Worm (Caenorhabditis elegans) whole organism, L1 larva: Measurements from ENCODE around the gene ttr-15.
A peak's percentile ranks its signal among the peaks of the same experiment; 100 is the strongest.

ENCODE experiments used
- C04F5.9 ChIP-seq: sonication (generic microtip); optimal IDR thresholded peaks from 2 replicates; lab custom pipeline; 2016; ENCODE audit warnings: missing genetic modification characterization, missing compliant biosample characterization
- blmp-1 ChIP-seq: fragments of 150-350 bp; optimal IDR thresholded peaks from 2 replicates; lab custom pipeline; 2014; ENCODE audit warnings: missing biosample characterization, missing genetic modification characterization
- ceh-8 ChIP-seq: fragments of 200-800 bp; sonication (Bioruptor generic); optimal IDR thresholded peaks from 2 replicates; lab custom pipeline; 2018; ENCODE audit warnings: mild to moderate bottlenecking, missing genetic modification characterization, moderate library complexity, missing compliant biosample characterization
- ceh-90 ChIP-seq: sonication (generic microtip); optimal IDR thresholded peaks from 2 replicates; lab custom pipeline; 2016; ENCODE audit warnings: missing genetic modification characterization, missing compliant biosample characterization
- egl-27 ChIP-seq, 2 experiments: fragments of 150-350 bp in 1 of 2; sonication (generic microtip); optimal IDR thresholded peaks; 3 replicates each; lab custom pipeline; 2017 to 2018; ENCODE audit warnings: missing biosample characterization in 2 of 2, missing genetic modification characterization in 2 of 2, missing genetic modification reagents in 2 of 2
- elt-3 ChIP-seq, 6 experiments: fragments of 150-350 bp in 1 of 6; sonication (generic microtip); optimal IDR thresholded peaks; 2 replicates each; lab custom pipeline; 2017 to 2018; ENCODE audit warnings: missing biosample characterization in 6 of 6, missing genetic modification characterization in 6 of 6, inconsistent platforms in 1 of 6
- fkh-10 ChIP-seq: sonication (generic microtip); optimal IDR thresholded peaks from 2 replicates; lab custom pipeline; 2017; ENCODE audit warnings: missing biosample characterization, missing genetic modification reagents, missing genetic modification characterization
- fkh-8 ChIP-seq: sonication (generic microtip); optimal IDR thresholded peaks from 2 replicates; lab custom pipeline; 2016; ENCODE audit warnings: mild to moderate bottlenecking, missing genetic modification characterization, missing compliant biosample characterization
- fos-1 ChIP-seq: fragments of 150-350 bp; optimal IDR thresholded peaks from 2 replicates; lab custom pipeline; 2014; ENCODE audit warnings: missing biosample characterization, missing genetic modification characterization
- grh-1 ChIP-seq: fragments of 200-800 bp; sonication (Bioruptor generic); IDR thresholded peaks from 2 replicates; pipeline ENCODE4 v1.3.6; 2022; ENCODE audit warnings: missing genetic modification reagents, missing genetic modification characterization, missing compliant biosample characterization
- hlh-4 ChIP-seq: sonication (generic microtip); optimal IDR thresholded peaks from 2 replicates; lab custom pipeline; 2016; ENCODE audit warnings: mild to moderate bottlenecking, missing genetic modification characterization, missing compliant biosample characterization
- irx-1 ChIP-seq: sonication (generic microtip); optimal IDR thresholded peaks from 2 replicates; lab custom pipeline; 2016; ENCODE audit warnings: missing genetic modification characterization, missing compliant biosample characterization
- lin-14 ChIP-seq: fragments of 200-800 bp; sonication (Bioruptor generic); optimal IDR thresholded peaks from 2 replicates; lab custom pipeline; 2018; ENCODE audit warnings: mild to moderate bottlenecking, missing genetic modification characterization, moderate library complexity, missing compliant biosample characterization
- lin-15B ChIP-seq: fragments of 150-350 bp; sonication (generic microtip); optimal IDR thresholded peaks from 3 replicates; lab custom pipeline; 2014; ENCODE audit warnings: missing biosample characterization, missing genetic modification characterization
- lin-35 ChIP-seq, 2 experiments: fragments of 150-350 bp; optimal IDR thresholded peaks; 2 replicates each; lab custom pipeline; 2014; ENCODE audit warnings: missing biosample characterization in 2 of 2, missing genetic modification characterization in 2 of 2, missing genetic modification reagents in 2 of 2
- lin-39 ChIP-seq: fragments of 150-350 bp; optimal IDR thresholded peaks from 2 replicates; lab custom pipeline; 2014; ENCODE audit warnings: missing biosample characterization, missing genetic modification reagents, missing genetic modification characterization
- lir-3 ChIP-seq: sonication (generic microtip); optimal IDR thresholded peaks from 2 replicates; lab custom pipeline; 2016; ENCODE audit warnings: mild to moderate bottlenecking, missing genetic modification characterization, moderate library complexity, missing compliant biosample characterization; ENCODE audit not compliant: poor library complexity
- lsy-2 ChIP-seq, 2 experiments: fragments of 150-350 bp; optimal IDR thresholded peaks; 2 replicates each; lab custom pipeline; 2014; ENCODE audit warnings: missing biosample characterization in 2 of 2, missing genetic modification characterization in 2 of 2
- mef-2 ChIP-seq: fragments of 150-350 bp; optimal IDR thresholded peaks from 2 replicates; lab custom pipeline; 2014; ENCODE audit warnings: missing biosample characterization, missing genetic modification characterization
- mep-1 ChIP-seq: fragments of 150-350 bp; optimal IDR thresholded peaks from 2 replicates; lab custom pipeline; 2014; ENCODE audit warnings: missing biosample characterization, missing genetic modification characterization
- nhr-12 ChIP-seq: sonication (generic microtip); optimal IDR thresholded peaks from 2 replicates; lab custom pipeline; 2017; ENCODE audit warnings: missing biosample characterization, missing genetic modification characterization
- nhr-20 ChIP-seq: sonication (generic microtip); optimal IDR thresholded peaks from 2 replicates; lab custom pipeline; 2016; ENCODE audit warnings: mild to moderate bottlenecking, missing genetic modification characterization, missing compliant biosample characterization
- nhr-237 ChIP-seq: fragments of 150-350 bp; optimal IDR thresholded peaks from 2 replicates; lab custom pipeline; 2014; ENCODE audit warnings: missing biosample characterization, missing genetic modification characterization
- nhr-47 ChIP-seq: sonication (generic microtip); optimal IDR thresholded peaks from 2 replicates; lab custom pipeline; 2016; ENCODE audit warnings: mild to moderate bottlenecking, missing genetic modification characterization, moderate library complexity, missing compliant biosample characterization
- nhr-71 ChIP-seq: sonication (generic microtip); optimal IDR thresholded peaks from 2 replicates; lab custom pipeline; 2016; ENCODE audit warnings: mild to moderate bottlenecking, missing genetic modification characterization, moderate library complexity, missing compliant biosample characterization
- nhr-76 ChIP-seq: sonication (generic microtip); optimal IDR thresholded peaks from 2 replicates; lab custom pipeline; 2017; ENCODE audit warnings: missing biosample characterization, missing genetic modification characterization
- nhr-84 ChIP-seq: sonication (generic microtip); optimal IDR thresholded peaks from 2 replicates; lab custom pipeline; 2017; ENCODE audit warnings: missing biosample characterization, missing genetic modification characterization
- nhr-85 ChIP-seq: sonication (generic microtip); peaks from one replicate; lab custom pipeline; 2016; ENCODE audit warnings: missing genetic modification characterization, inconsistent platforms, missing compliant biosample characterization
- pax-3 ChIP-seq: fragments of 200-800 bp; sonication (Bioruptor generic); optimal IDR thresholded peaks from 2 replicates; lab custom pipeline; 2018; ENCODE audit warnings: mild to moderate bottlenecking, missing genetic modification characterization, moderate library complexity, missing compliant biosample characterization
- pqm-1 ChIP-seq: sonication (generic microtip); optimal IDR thresholded peaks from 3 replicates; lab custom pipeline; 2017; ENCODE audit warnings: missing biosample characterization, missing genetic modification characterization
- snpc-4 ChIP-seq: fragments of 150-350 bp; optimal IDR thresholded peaks from 2 replicates; lab custom pipeline; 2014; ENCODE audit warnings: missing biosample characterization, missing genetic modification characterization
- sox-4 ChIP-seq: sonication (generic microtip); optimal IDR thresholded peaks from 2 replicates; lab custom pipeline; 2016; ENCODE audit warnings: missing genetic modification characterization, missing compliant biosample characterization
- sptf-1 ChIP-seq: fragments of 150-350 bp; optimal IDR thresholded peaks from 2 replicates; lab custom pipeline; 2014; ENCODE audit warnings: missing biosample characterization, missing genetic modification characterization
- unc-130 ChIP-seq: fragments of 150-350 bp; optimal IDR thresholded peaks from 2 replicates; lab custom pipeline; 2017; ENCODE audit warnings: missing biosample characterization, missing genetic modification characterization, inconsistent platforms
- unc-30 ChIP-seq: sonication (generic microtip); optimal IDR thresholded peaks from 2 replicates; lab custom pipeline; 2017; ENCODE audit warnings: missing biosample characterization, missing genetic modification characterization
- unc-62 ChIP-seq: fragments of 150-350 bp; optimal IDR thresholded peaks from 2 replicates; lab custom pipeline; 2014; ENCODE audit warnings: missing biosample characterization, missing genetic modification reagents, missing genetic modification characterization
- vab-15 ChIP-seq: sonication (generic microtip); optimal IDR thresholded peaks from 2 replicates; lab custom pipeline; 2017; ENCODE audit warnings: missing genotype, mild to moderate bottlenecking, missing genetic modification characterization, missing compliant biosample characterization
- ztf-4 ChIP-seq: fragments of 150-350 bp; optimal IDR thresholded peaks from 2 replicates; lab custom pipeline; 2014; ENCODE audit warnings: missing biosample characterization, missing genetic modification characterization

Gene ttr-15

ce11 chrIII:10357598-10358186 is 20.0 kb downstream of the ttr-15 start, which contains the start of gene umps-1 (continued):
- TF ChIP-seq nhr-71 (peak; percentile 89), lin-14 (no peak), nhr-85 (tag; lab: Kevin White, UChicago) (peak; percentile 93), nhr-12 (tag; lab: Kevin White, UChicago) (no peak), lin-35 (GFP tag; optimal IDR thresholded peaks at IDR 0.05; lab: Kevin White, UChicago) (peak; percentile 98 to 100), nhr-20 (tag; lab: Kevin White, UChicago) (peak; percentile 86), unc-62 (GFP tag; lab: Kevin White, UChicago) (no peak), unc-30 (tag; lab: Kevin White, UChicago) (no peak), lir-3 (tag; lab: Kevin White, UChicago) (peak; percentile 50), blmp-1 (tag; lab: Kevin White, UChicago) (peak; percentile 81), mep-1 (tag; lab: Kevin White, UChicago) (peak; percentile 84), snpc-4 (tag; lab: Kevin White, UChicago) (peak; percentile 44), grh-1 (GFP tag; lab: Robert Waterston, UW) (peak; percentile 68), unc-130 (tag; lab: Kevin White, UChicago) (peak; percentile 76)

DNA sequence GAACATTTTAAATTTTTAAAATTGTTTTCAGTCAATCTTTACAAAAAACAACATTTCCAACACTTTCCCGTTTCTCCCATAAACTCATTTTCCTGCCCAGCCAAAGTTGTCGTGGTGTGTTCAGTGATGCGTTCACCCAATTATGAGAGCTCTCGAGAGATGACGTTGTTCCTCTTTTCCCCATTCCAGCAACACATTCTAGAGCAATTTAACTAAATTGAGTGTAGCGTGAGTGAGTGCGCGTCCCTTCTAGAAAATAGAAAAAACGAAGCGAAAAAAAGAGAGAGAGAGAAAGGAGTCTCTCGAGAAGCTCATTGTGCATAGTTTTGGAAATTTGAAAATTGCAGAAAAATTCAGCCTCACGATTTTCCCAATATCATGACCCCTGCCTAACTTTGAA is 21.1 kb downstream of the ttr-15 start:
- TF ChIP-seq fkh-10 (GFP tag; lab: Kevin White, UChicago), result peak; percentile 22
- TF ChIP-seq sox-4 (tag; lab: Kevin White, UChicago), result no peak
- peak; percentile 16 for TF ChIP-seq nhr-71
- no peak for TF ChIP-seq nhr-237 (tag; lab: Kevin White, UChicago)
- TF ChIP-seq lin-15B (tag; lab: Kevin White, UChicago), result no peak
- no peak for TF ChIP-seq lir-3 (tag; lab: Kevin White, UChicago)
- TF ChIP-seq ceh-8 (GFP tag; lab: Kevin White, UChicago), result no peak
- peak in 1 of 2 experiments; percentile 12 for TF ChIP-seq lsy-2 (tag; optimal IDR thresholded peaks at IDR 0.05; lab: Kevin White, UChicago)
- peak; percentile 68 for TF ChIP-seq lin-14
- no peak for TF ChIP-seq nhr-12 (tag; lab: Kevin White, UChicago)
- no peak for TF ChIP-seq ceh-90 (tag; lab: Kevin White, UChicago)
- no peak for TF ChIP-seq C04F5.9
- no peak for TF ChIP-seq unc-62 (GFP tag; lab: Kevin White, UChicago)
- no peak for TF ChIP-seq nhr-47 (tag; lab: Kevin White, UChicago)
- TF ChIP-seq nhr-76 (tag; lab: Kevin White, UChicago), result no peak

DNA sequence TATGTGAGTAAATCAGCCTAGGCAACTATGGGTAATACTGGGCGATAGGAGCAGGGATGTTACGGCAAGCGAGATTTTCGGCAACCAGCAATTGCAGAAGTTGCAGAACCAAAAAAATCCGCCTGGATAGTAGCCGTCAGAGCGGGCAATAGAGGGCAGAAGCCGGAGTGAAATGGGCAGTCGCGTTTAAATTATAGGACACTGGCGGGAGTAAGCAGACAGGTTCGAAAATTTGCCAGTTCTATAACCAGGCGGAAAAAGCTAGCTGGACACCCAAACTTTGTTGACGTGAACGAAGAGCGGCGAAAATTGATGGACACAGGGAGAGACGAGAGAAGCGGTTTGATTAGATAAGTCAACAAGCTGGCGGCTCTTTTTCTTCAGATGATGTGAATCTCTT is 22.3 kb downstream of the ttr-15 start:
- no peak for TF ChIP-seq lin-15B (tag; lab: Kevin White, UChicago)
- no peak for TF ChIP-seq snpc-4 (tag; lab: Kevin White, UChicago)
- TF ChIP-seq pax-3, result no peak
- no peak for TF ChIP-seq elt-3 (tag; optimal IDR thresholded peaks at IDR 0.05; lab: Kevin White, UChicago)
- no peak for TF ChIP-seq lin-39 (tag; lab: Kevin White, UChicago)
- TF ChIP-seq nhr-71, result no peak
- TF ChIP-seq lin-14, result peak; percentile 22
- TF ChIP-seq fkh-8 (tag; lab: Kevin White, UChicago), result no peak
- TF ChIP-seq mef-2 (tag; lab: Kevin White, UChicago), result no peak
- TF ChIP-seq nhr-85 (tag; lab: Kevin White, UChicago), result peak; percentile 10
- TF ChIP-seq unc-130 (tag; lab: Kevin White, UChicago), result no peak
- TF ChIP-seq irx-1 (tag; lab: Kevin White, UChicago), result no peak
- no peak for TF ChIP-seq egl-27 (tag; optimal IDR thresholded peaks at IDR 0.05; lab: Kevin White, UChicago)
- TF ChIP-seq lsy-2 (tag; optimal IDR thresholded peaks at IDR 0.05; lab: Kevin White, UChicago), result no peak
- TF ChIP-seq pqm-1 (tag; lab: Kevin White, UChicago), result no peak
- TF ChIP-seq nhr-84 (tag; lab: Kevin White, UChicago), result no peak
- TF ChIP-seq vab-15 (tag; lab: Kevin White, UChicago), result no peak

ce11 chrIII:10361456-10361855 is 23.8 kb downstream of the ttr-15 start:
- TF ChIP-seq fos-1 (tag; lab: Kevin White, UChicago), result no peak
- TF ChIP-seq ztf-4 (tag; lab: Kevin White, UChicago), result no peak
- no peak for TF ChIP-seq sptf-1
- no peak for TF ChIP-seq hlh-4 (tag; lab: Kevin White, UChicago)
